Worm (Caenorhabditis elegans) whole organism, early embryonic: ENCODE data around the gene zip-1.

ENCODE experiments used
- B0310.2 ChIP-seq: sonication (generic microtip); optimal IDR thresholded peaks from 2 replicates; lab custom pipeline; 2016; ENCODE audit warnings: mild to moderate bottlenecking, missing genetic modification characterization, missing compliant biosample characterization
- F13C5.2 ChIP-seq: sonication (generic microtip); optimal IDR thresholded peaks from 2 replicates; lab custom pipeline; 2017; ENCODE audit warnings: mild to moderate bottlenecking, missing genetic modification characterization, inconsistent platforms, missing compliant biosample characterization
- aly-1 ChIP-seq: sonication (generic microtip); optimal IDR thresholded peaks from 2 replicates; lab custom pipeline; 2016; ENCODE audit warnings: missing genetic modification characterization, missing compliant biosample characterization
- ama-1 ChIP-seq: fragments of 150-350 bp; optimal IDR thresholded peaks from 2 replicates; lab custom pipeline; 2014
- ets-7 ChIP-seq: sonication (generic microtip); optimal IDR thresholded peaks from 2 replicates; lab custom pipeline; 2016; ENCODE audit warnings: missing genotype, missing genetic modification characterization, missing compliant biosample characterization
- flt-1 ChIP-seq: fragments of 200-800 bp; sonication (Bioruptor generic); IDR thresholded peaks from 2 replicates; pipeline ENCODE4 v1.3.6; 2022; ENCODE audit warnings: missing genetic modification characterization, missing compliant biosample characterization
- hmg-4 ChIP-seq: fragments of 200-800 bp; sonication (Bioruptor generic); optimal IDR thresholded peaks from 2 replicates; lab custom pipeline; 2018; ENCODE audit warnings: mild to moderate bottlenecking, missing genetic modification characterization, missing compliant biosample characterization
- hnd-1 ChIP-seq: sonication (generic microtip); optimal IDR thresholded peaks from 2 replicates; lab custom pipeline; 2016; ENCODE audit warnings: missing genetic modification characterization, missing compliant biosample characterization
- scrt-1 ChIP-seq: fragments of 200-800 bp; sonication (Bioruptor generic); IDR thresholded peaks from 2 replicates; pipeline ENCODE4 v1.3.6; 2022; ENCODE audit warnings: missing genetic modification characterization, missing compliant biosample characterization
- sea-1 ChIP-seq: fragments of 200-800 bp; sonication (Bioruptor generic); conservative IDR thresholded peaks from 2 replicates; pipeline ENCODE4 v1.3.6; 2022; ENCODE audit warnings: missing genetic modification characterization, missing compliant biosample characterization
- tbx-11 ChIP-seq: fragments of 200-800 bp; sonication (Bioruptor generic); IDR thresholded peaks from 2 replicates; pipeline ENCODE4 v1.3.6; 2022; ENCODE audit warnings: missing genetic modification characterization, missing compliant biosample characterization
- tbx-37 ChIP-seq: fragments of 200-800 bp; sonication (Bioruptor generic); conservative IDR thresholded peaks from 2 replicates; pipeline ENCODE4 v1.3.6; 2022; ENCODE audit warnings: missing genetic modification reagents, missing genetic modification characterization, missing compliant biosample characterization
- tra-4 ChIP-seq: sonication (generic microtip); optimal IDR thresholded peaks from 2 replicates; lab custom pipeline; 2017; ENCODE audit warnings: missing genetic modification characterization, missing compliant biosample characterization

- peak; percentile 97 for TF ChIP-seq ama-1 (lab: Kevin White, UChicago)
- TF ChIP-seq B0310.2 (tag; lab: Kevin White, UChicago), result peak; percentile 45
- TF ChIP-seq hnd-1 (tag; lab: Kevin White, UChicago), result no peak
- TF ChIP-seq hmg-4 (GFP tag; lab: Kevin White, UChicago), result peak; percentile 55
- TF ChIP-seq tbx-11, result no peak
- TF ChIP-seq sea-1, result no peak
- TF ChIP-seq aly-1 (tag; lab: Kevin White, UChicago), result no peak
- peak; percentile 14 for TF ChIP-seq F13C5.2
- TF ChIP-seq flt-1, result no peak
- no peak for TF ChIP-seq tbx-37
- no peak for TF ChIP-seq tra-4 (tag; lab: Kevin White, UChicago)
- TF ChIP-seq scrt-1, result no peak
- no peak for TF ChIP-seq ets-7 (tag; lab: Kevin White, UChicago)
Measured at ce11 chrIII:12368462-12369306, 35.1 kb downstream of the zip-1 start, which contains the start of gene his-72.
